Fruit fly (Drosophila melanogaster) whole organism, embryonic: ENCODE results near the gene MBD-R2.

Experiments
- Abd-B ChIP-seq: fragments of 200-800 bp; sonication (Bioruptor generic); optimal IDR thresholded peaks from 2 replicates; lab custom pipeline; 2018; ENCODE audit warnings: missing biosample characterization, mild to moderate bottlenecking, missing genetic modification characterization, moderate library complexity
- Adf1 ChIP-seq: fragments of 200-800 bp; sonication (Bioruptor generic); IDR thresholded peaks from 2 replicates; pipeline ENCODE4 v1.3.6; 2022; ENCODE audit warnings: missing biosample characterization, missing genetic modification characterization
- Asciz ChIP-seq: fragments of 200-800 bp; sonication (Bioruptor generic); optimal IDR thresholded peaks from 2 replicates; lab custom pipeline; 2017; ENCODE audit warnings: missing biosample characterization, mild to moderate bottlenecking, missing genetic modification characterization, missing genetic modification reagents
- Atf6 ChIP-seq: fragments of 200-800 bp; sonication (Bioruptor generic); IDR thresholded peaks from 2 replicates; pipeline ENCODE4 v1.3.6; 2022; ENCODE audit warnings: missing biosample characterization, missing genetic modification characterization
- Bdp1 ChIP-seq: fragments of 200-800 bp; sonication (Bioruptor generic); optimal IDR thresholded peaks from 3 replicates; lab custom pipeline; 2016; ENCODE audit warnings: missing biosample characterization, missing genetic modification characterization
- CG10543 ChIP-seq: fragments of 200-800 bp; sonication (Bioruptor generic); optimal IDR thresholded peaks from 3 replicates; lab custom pipeline; 2017; ENCODE audit warnings: missing biosample characterization, mild to moderate bottlenecking, missing genetic modification characterization, moderate library complexity
- CG12071 ChIP-seq: fragments of 200-800 bp; sonication (Bioruptor generic); optimal IDR thresholded peaks from 3 replicates; lab custom pipeline; 2018; ENCODE audit warnings: missing biosample characterization, mild to moderate bottlenecking, missing genetic modification characterization
- CG12219 ChIP-seq: fragments of 200-800 bp; sonication (Bioruptor generic); optimal IDR thresholded peaks from 3 replicates; lab custom pipeline; 2018; ENCODE audit warnings: missing biosample characterization, mild to moderate bottlenecking, missing genetic modification characterization
- CG13287 ChIP-seq: fragments of 200-800 bp; sonication (Bioruptor generic); IDR thresholded peaks from 2 replicates; pipeline ENCODE4 v1.3.6; 2022; ENCODE audit warnings: missing biosample characterization, missing genetic modification characterization; ENCODE audit not compliant: partially characterized antibody
- CG1647 ChIP-seq: fragments of 200-800 bp; sonication (Bioruptor generic); optimal IDR thresholded peaks from 3 replicates; lab custom pipeline; 2016; ENCODE audit warnings: missing biosample characterization, missing genetic modification characterization
- CG17829 ChIP-seq: fragments of 200-800 bp; optimal IDR thresholded peaks from 2 replicates; lab custom pipeline; 2019; ENCODE audit warnings: missing biosample characterization, mild to moderate bottlenecking, missing genetic modification characterization, moderate library complexity
- CG18011 ChIP-seq: fragments of 200-800 bp; sonication (Bioruptor generic); optimal IDR thresholded peaks from 2 replicates; lab custom pipeline; 2017; ENCODE audit warnings: missing biosample characterization, missing genetic modification characterization, mild to moderate bottlenecking, moderate library complexity, missing genotype
- CG32767 ChIP-seq: fragments of 200-800 bp; sonication (Bioruptor generic); IDR thresholded peaks from 2 replicates; pipeline ENCODE4 v1.3.6; 2022; ENCODE audit warnings: missing biosample characterization, missing genetic modification characterization
- CG3281 ChIP-seq: fragments of 200-800 bp; sonication (Bioruptor generic); optimal IDR thresholded peaks from 3 replicates; lab custom pipeline; 2017; ENCODE audit warnings: missing biosample characterization, mild to moderate bottlenecking, missing genetic modification characterization
- CG34376 ChIP-seq: fragments of 200-800 bp; sonication (Bioruptor generic); optimal IDR thresholded peaks from 2 replicates; lab custom pipeline; 2018; ENCODE audit warnings: missing biosample characterization, mild to moderate bottlenecking, missing genetic modification characterization
- CG3838 ChIP-seq: fragments of 200-800 bp; sonication (Bioruptor generic); optimal IDR thresholded peaks from 3 replicates; lab custom pipeline; 2016; ENCODE audit warnings: missing biosample characterization, missing genetic modification characterization
- CG42726 ChIP-seq: fragments of 200-800 bp; sonication (Bioruptor generic); IDR thresholded peaks from 2 replicates; pipeline ENCODE4 v1.3.6; 2022; ENCODE audit warnings: missing biosample characterization, missing genetic modification characterization; ENCODE audit not compliant: partially characterized antibody
- CG8281 ChIP-seq: fragments of 200-800 bp; sonication (Bioruptor generic); optimal IDR thresholded peaks from 2 replicates; lab custom pipeline; 2018; ENCODE audit warnings: missing biosample characterization, mild to moderate bottlenecking, missing genetic modification characterization, moderate library complexity
- Dref ChIP-seq: fragments of 200-800 bp; sonication (Bioruptor generic); IDR thresholded peaks from 2 replicates; pipeline ENCODE4 v1.3.6; 2022; ENCODE audit warnings: missing biosample characterization, missing genetic modification characterization
- MTF-1 ChIP-seq: fragments of 200-800 bp; sonication (Bioruptor generic); optimal IDR thresholded peaks from 2 replicates; lab custom pipeline; 2018; ENCODE audit warnings: missing biosample characterization, mild to moderate bottlenecking, missing genetic modification characterization, borderline replicate concordance
- Pdp1 ChIP-seq, 2 experiments: fragments of 200-800 bp; sonication (Bioruptor generic); optimal IDR thresholded peaks; 3 replicates each; lab custom pipeline; 2016; ENCODE audit warnings: missing biosample characterization in 2 of 2, missing genetic modification characterization in 2 of 2, mild to moderate bottlenecking in 1 of 2, moderate library complexity in 1 of 2
- amos ChIP-seq: fragments of 200-800 bp; sonication (Bioruptor generic); IDR thresholded peaks from 2 replicates; pipeline ENCODE4 v1.3.6; 2022; ENCODE audit warnings: missing biosample characterization, missing genetic modification characterization; ENCODE audit not compliant: partially characterized antibody
- bbx ChIP-seq: fragments of 200-800 bp; sonication (Bioruptor generic); IDR thresholded peaks from 2 replicates; pipeline ENCODE4 v1.3.6; 2022; ENCODE audit warnings: missing biosample characterization, missing genetic modification characterization; ENCODE audit not compliant: partially characterized antibody
- chinmo ChIP-seq: fragments of 200-800 bp; sonication (Bioruptor generic); IDR thresholded peaks from 4 replicates; pipeline ENCODE4 v1.3.6; 2022; ENCODE audit warnings: missing biosample characterization, missing genetic modification characterization; ENCODE audit not compliant: partially characterized antibody
- chm ChIP-seq: fragments of 200-800 bp; sonication (Bioruptor generic); IDR thresholded peaks from 2 replicates; pipeline ENCODE4 v1.3.6; 2022; ENCODE audit warnings: missing biosample characterization, missing genetic modification characterization
- dysf ChIP-seq: fragments of 200-800 bp; sonication (Bioruptor generic); IDR thresholded peaks from 3 replicates; pipeline ENCODE4 v1.3.6; 2022; ENCODE audit warnings: missing biosample characterization, missing genetic modification characterization
- exex ChIP-seq: fragments of 200-800 bp; sonication (Bioruptor generic); optimal IDR thresholded peaks from 4 replicates; lab custom pipeline; 2018; ENCODE audit warnings: missing biosample characterization, mild to moderate bottlenecking, missing genetic modification characterization, moderate library complexity
- grn ChIP-seq: fragments of 200-800 bp; sonication (Bioruptor generic); optimal IDR thresholded peaks from 3 replicates; lab custom pipeline; 2017; ENCODE audit warnings: missing biosample characterization, missing genetic modification characterization
- gro ChIP-seq: fragments of 200-800 bp; sonication (Bioruptor generic); optimal IDR thresholded peaks from 2 replicates; lab custom pipeline; 2016; ENCODE audit warnings: missing biosample characterization, missing genetic modification characterization
- gsb-n ChIP-seq: fragments of 200-800 bp; sonication (Bioruptor generic); optimal IDR thresholded peaks from 3 replicates; lab custom pipeline; 2018; ENCODE audit warnings: missing biosample characterization, mild to moderate bottlenecking, missing genetic modification characterization
- hth ChIP-seq: fragments of >200 bp; optimal IDR thresholded peaks from 2 replicates; lab custom pipeline; 2017; ENCODE audit warnings: inconsistent platforms
- jing ChIP-seq: fragments of 200-800 bp; sonication (Bioruptor generic); optimal IDR thresholded peaks from 2 replicates; lab custom pipeline; 2018; ENCODE audit warnings: missing biosample characterization, mild to moderate bottlenecking, missing genetic modification characterization
- lab ChIP-seq: fragments of 200-800 bp; sonication (Bioruptor generic); optimal IDR thresholded peaks from 3 replicates; lab custom pipeline; 2017; ENCODE audit warnings: missing biosample characterization, missing genetic modification characterization, mild to moderate bottlenecking, moderate library complexity, missing genetic modification reagents
- luna ChIP-seq: fragments of 200-800 bp; sonication (Bioruptor generic); optimal IDR thresholded peaks from 2 replicates; lab custom pipeline; 2016; ENCODE audit warnings: missing biosample characterization, missing genetic modification characterization
- mirr ChIP-seq: fragments of 200-800 bp; sonication (Bioruptor generic); optimal IDR thresholded peaks from 3 replicates; lab custom pipeline; 2018; ENCODE audit warnings: missing biosample characterization, mild to moderate bottlenecking, missing genetic modification characterization
- pb ChIP-seq: fragments of 200-800 bp; sonication (Bioruptor generic); optimal IDR thresholded peaks from 3 replicates; lab custom pipeline; 2016; ENCODE audit warnings: missing biosample characterization, missing genetic modification characterization
- pnt ChIP-seq: fragments of 200-800 bp; sonication (Bioruptor generic); optimal IDR thresholded peaks from 3 replicates; lab custom pipeline; 2016; ENCODE audit warnings: missing biosample characterization, missing genetic modification characterization
- salm ChIP-seq: fragments of 200-800 bp; sonication (Bioruptor generic); optimal IDR thresholded peaks from 2 replicates; lab custom pipeline; 2018; ENCODE audit warnings: missing biosample characterization, mild to moderate bottlenecking, missing genetic modification characterization
- tna ChIP-seq: fragments of 200-800 bp; sonication (Bioruptor generic); IDR thresholded peaks from 2 replicates; pipeline ENCODE4 v1.3.6; 2022; ENCODE audit warnings: missing biosample characterization, missing genetic modification characterization; ENCODE audit not compliant: partially characterized antibody

MBD-R2 gene

dm6 chr3R:12398620-12399247 lies 42.7 kb upstream of the MBD-R2 start, which contains the start of gene Cyp9f3 (continued):
- TF ChIP-seq dysf (GFP tag; lab: Robert Waterston, UW): 0 out of 3 replicates have a peak, but pooled peaks have one; percentile 22
- TF ChIP-seq CG12219 (GFP tag; lab: Kevin White, UChicago): no peak
- peak; percentile 69 for TF ChIP-seq mirr
- TF ChIP-seq luna (GFP tag; lab: Kevin White, UChicago): no peak
- no peak for TF ChIP-seq pb (GFP tag; lab: Kevin White, UChicago)
- TF ChIP-seq Pdp1 (GFP tag; optimal IDR thresholded peaks at IDR 0.05; lab: Kevin White, UChicago): peak in 1 of 2 experiments; percentile 17
- TF ChIP-seq CG1647 (GFP tag; lab: Kevin White, UChicago): no peak
- no peak for TF ChIP-seq CG17829 (tag; lab: Kevin White, UChicago)
- TF ChIP-seq chm (GFP tag; lab: Robert Waterston, UW): peak; percentile 43
- TF ChIP-seq CG13287: peak; percentile 25; the same call in 1 of the 2 replicates
- peak; percentile 10 for TF ChIP-seq CG3838 (GFP tag; lab: Kevin White, UChicago)
- TF ChIP-seq CG18011 (GFP tag; lab: Kevin White, UChicago): peak; percentile 9
- TF ChIP-seq hth (lab: Kevin White, UChicago): no peak
- peak; percentile 33; the same call in 1 of the 2 replicates for TF ChIP-seq amos (GFP tag; lab: Robert Waterston, UW)
- no peak for TF ChIP-seq pnt
- no peak for TF ChIP-seq jing (GFP tag; lab: Kevin White, UChicago)
- peak; percentile 46; the same call in 1 of the 2 replicates for TF ChIP-seq CG42726
- TF ChIP-seq Abd-B: no peak
- no peak for TF ChIP-seq Adf1
- peak; percentile 25 for TF ChIP-seq lab
- TF ChIP-seq salm: no peak
- TF ChIP-seq Dref (GFP tag; lab: Robert Waterston, UW): 0 out of 2 replicates have a peak, but pooled peaks have one; percentile 10
- TF ChIP-seq CG10543: peak; percentile 79
- TF ChIP-seq CG32767 (GFP tag; lab: Robert Waterston, UW): 0 out of 2 replicates have a peak, but pooled peaks have one; percentile 9
- no peak for TF ChIP-seq Asciz
- 0 out of 4 replicates have a peak, but pooled peaks have one; percentile 43 for TF ChIP-seq chinmo (GFP tag; lab: Robert Waterston, UW)
- TF ChIP-seq bbx (GFP tag; lab: Robert Waterston, UW): 0 out of 2 replicates have a peak, but pooled peaks have one; percentile 9
- no peak for TF ChIP-seq grn (GFP tag; lab: Kevin White, UChicago)
- TF ChIP-seq exex (tag; lab: Kevin White, UChicago): peak; percentile 53
- TF ChIP-seq Atf6 (GFP tag; lab: Robert Waterston, UW): 0 out of 2 replicates have a peak, but pooled peaks have one; percentile 7
- TF ChIP-seq CG3281 (GFP tag; lab: Kevin White, UChicago): no peak
- TF ChIP-seq CG8281 (tag; lab: Kevin White, UChicago): peak; percentile 8
- no peak for TF ChIP-seq Bdp1 (GFP tag; lab: Kevin White, UChicago)
- peak; percentile 19 for TF ChIP-seq CG12071 (GFP tag; lab: Kevin White, UChicago)
- TF ChIP-seq gsb-n (tag; lab: Kevin White, UChicago): no peak
- TF ChIP-seq tna (GFP tag; lab: Robert Waterston, UW): no peak
- peak; percentile 96 for TF ChIP-seq CG34376 (GFP tag; lab: Kevin White, UChicago)
- TF ChIP-seq MTF-1: peak; percentile 22
- peak; percentile 14 for TF ChIP-seq gro (GFP tag; lab: Kevin White, UChicago)
